Worm (Caenorhabditis elegans) whole organism, young adult: ENCODE measurements around the gene col-96.

Experiments used
- B0035.1 ChIP-seq: sonication (generic microtip); optimal IDR thresholded peaks from 2 replicates; lab custom pipeline; 2016; ENCODE audit warnings: missing genetic modification characterization, mild to moderate bottlenecking, missing compliant biosample characterization, missing genotype, missing genetic modification reagents
- C06A6.2 ChIP-seq: fragments of 200-800 bp; sonication (Bioruptor generic); conservative IDR thresholded peaks from 2 replicates; pipeline ENCODE4 v1.3.6; 2022; ENCODE audit warnings: missing genetic modification characterization, missing compliant biosample characterization
- F55B11.4 ChIP-seq: sonication (generic microtip); optimal IDR thresholded peaks from 2 replicates; lab custom pipeline; 2016; ENCODE audit warnings: missing compliant biosample characterization, missing genetic modification characterization, borderline replicate concordance; ENCODE audit not compliant: insufficient read depth
- F57A8.1 ChIP-seq: fragments of 200-800 bp; sonication (Bioruptor generic); optimal IDR thresholded peaks from 2 replicates; lab custom pipeline; 2018; ENCODE audit warnings: mild to moderate bottlenecking, missing genetic modification characterization, moderate library complexity, missing compliant biosample characterization
- K11D2.4 ChIP-seq: fragments of 200-800 bp; sonication (Bioruptor generic); IDR thresholded peaks from 2 replicates; pipeline ENCODE4 v1.3.6; 2022; ENCODE audit warnings: missing genetic modification reagents, missing genetic modification characterization, missing compliant biosample characterization
- K12H6.12 ChIP-seq: fragments of 200-800 bp; sonication (Bioruptor generic); optimal IDR thresholded peaks from 2 replicates; lab custom pipeline; 2018; ENCODE audit warnings: mild to moderate bottlenecking, missing genetic modification characterization, missing compliant biosample characterization
- T26A5.8 ChIP-seq: sonication (generic microtip); optimal IDR thresholded peaks from 2 replicates; lab custom pipeline; 2016; ENCODE audit warnings: missing genetic modification characterization, missing compliant biosample characterization
- Y95B8A.8 ChIP-seq: fragments of 200-800 bp; sonication (Bioruptor generic); IDR thresholded peaks from 2 replicates; pipeline ENCODE4 v1.3.6; 2022; ENCODE audit warnings: missing genetic modification reagents, missing genetic modification characterization, missing compliant biosample characterization
- ama-1 ChIP-seq, 3 experiments: fragments of 150-350 bp in 1 of 3; sonication (generic microtip) in 2 of 3; optimal IDR thresholded peaks; 2 replicates each; lab custom pipeline; 2014 to 2018; ENCODE audit warnings: missing biosample characterization in 2 of 3, missing genetic modification characterization in 2 of 3, missing genetic modification reagents in 2 of 3
- atf-7 ChIP-seq: sonication (generic microtip); optimal IDR thresholded peaks from 2 replicates; lab custom pipeline; 2017; ENCODE audit warnings: mild to moderate bottlenecking, missing genetic modification characterization, missing compliant biosample characterization
- attf-5 ChIP-seq: fragments of 200-800 bp; sonication (Bioruptor generic); optimal IDR thresholded peaks from 2 replicates; lab custom pipeline; 2018; ENCODE audit warnings: mild to moderate bottlenecking, missing genetic modification characterization, missing compliant biosample characterization
- bed-2 ChIP-seq: fragments of 200-800 bp; sonication (Bioruptor generic); IDR thresholded peaks from 2 replicates; pipeline ENCODE4 v1.3.6; 2022; ENCODE audit warnings: missing genetic modification reagents, missing genetic modification characterization, missing compliant biosample characterization
- cebp-1 ChIP-seq, 2 experiments: fragments of 200-800 bp in 1 of 2; sonication (Bioruptor generic) in 1 of 2; sonication (generic microtip) in 1 of 2; IDR thresholded peaks in 1 of 2; optimal IDR thresholded peaks in 1 of 2; 2 replicates each; pipeline versions ENCODE4 v1.3.6 to Lab custom; 2017 to 2022; ENCODE audit warnings: missing compliant biosample characterization in 2 of 2, missing genetic modification characterization in 2 of 2, mild to moderate bottlenecking in 1 of 2, missing genetic modification reagents in 1 of 2, moderate library complexity in 1 of 2
- ceh-100 ChIP-seq: fragments of 200-800 bp; sonication (Bioruptor generic); IDR thresholded peaks from 2 replicates; pipeline ENCODE4 v1.3.6; 2022; ENCODE audit warnings: missing genetic modification reagents, missing genetic modification characterization, missing compliant biosample characterization
- ceh-91 ChIP-seq: fragments of 200-800 bp; sonication (Bioruptor generic); IDR thresholded peaks from 2 replicates; pipeline ENCODE4 v1.3.6; 2022; ENCODE audit warnings: missing genetic modification reagents, missing genetic modification characterization, missing compliant biosample characterization
- egrh-3 ChIP-seq: fragments of 200-800 bp; sonication (Bioruptor generic); IDR thresholded peaks from 2 replicates; pipeline ENCODE4 v1.3.6; 2022; ENCODE audit warnings: missing genetic modification reagents, missing genetic modification characterization, missing compliant biosample characterization
- ekl-4 ChIP-seq: fragments of 200-800 bp; sonication (Bioruptor generic); IDR thresholded peaks from 2 replicates; pipeline ENCODE4 v1.3.6; 2022; ENCODE audit warnings: missing genetic modification reagents, missing genetic modification characterization, missing compliant biosample characterization
- gei-17 ChIP-seq: fragments of 200-800 bp; sonication (Bioruptor generic); optimal IDR thresholded peaks from 2 replicates; lab custom pipeline; 2018; ENCODE audit warnings: mild to moderate bottlenecking, missing genetic modification characterization, missing compliant biosample characterization
- him-1 ChIP-seq: sonication (generic microtip); optimal IDR thresholded peaks from 2 replicates; lab custom pipeline; 2016; ENCODE audit warnings: missing genotype, missing genetic modification reagents, missing genetic modification characterization, missing compliant biosample characterization
- hmg-1.2 ChIP-seq: fragments of 200-800 bp; sonication (Bioruptor generic); IDR thresholded peaks from 2 replicates; pipeline ENCODE4 v1.3.6; 2022; ENCODE audit warnings: missing genetic modification reagents, missing genetic modification characterization, missing compliant biosample characterization
- hmg-20 ChIP-seq: fragments of 200-800 bp; sonication (Bioruptor generic); IDR thresholded peaks from 2 replicates; pipeline ENCODE4 v1.3.6; 2022; ENCODE audit warnings: missing genetic modification reagents, missing genetic modification characterization, missing compliant biosample characterization
- lin-26 ChIP-seq: fragments of 200-800 bp; sonication (Bioruptor generic); IDR thresholded peaks from 2 replicates; pipeline ENCODE4 v1.3.6; 2022; ENCODE audit warnings: missing genetic modification reagents, missing genetic modification characterization, missing compliant biosample characterization
- lin-35 ChIP-seq, 3 experiments: fragments of 150-350 bp in 2 of 3; sonication (generic microtip) in 1 of 3; optimal IDR thresholded peaks; 2 replicates each; lab custom pipeline; 2014 to 2018; ENCODE audit warnings: missing biosample characterization in 3 of 3, missing genetic modification characterization in 3 of 3, missing genetic modification reagents in 3 of 3
- lin-40 ChIP-seq: sonication (generic microtip); optimal IDR thresholded peaks from 2 replicates; lab custom pipeline; 2016; ENCODE audit warnings: missing genetic modification characterization, mild to moderate bottlenecking, missing compliant biosample characterization, missing genotype, missing genetic modification reagents
- madf-10 ChIP-seq: sonication (generic microtip); optimal IDR thresholded peaks from 2 replicates; lab custom pipeline; 2016; ENCODE audit warnings: mild to moderate bottlenecking, missing genetic modification characterization, missing compliant biosample characterization
- madf-3 ChIP-seq: fragments of 200-800 bp; sonication (Bioruptor generic); IDR thresholded peaks from 2 replicates; pipeline ENCODE4 v1.3.6; 2022; ENCODE audit warnings: missing genetic modification reagents, missing genetic modification characterization, missing compliant biosample characterization
- mcd-1 ChIP-seq: fragments of 200-800 bp; sonication (Bioruptor generic); IDR thresholded peaks from 2 replicates; pipeline ENCODE4 v1.3.6; 2022; ENCODE audit warnings: missing genetic modification reagents, missing genetic modification characterization, missing compliant biosample characterization
- mxl-1 ChIP-seq: sonication (generic microtip); optimal IDR thresholded peaks from 2 replicates; lab custom pipeline; 2016; ENCODE audit warnings: missing genetic modification characterization, missing compliant biosample characterization
- nfya-1 ChIP-seq: sonication (generic microtip); optimal IDR thresholded peaks from 2 replicates; lab custom pipeline; 2017; ENCODE audit warnings: antibody characterized with exemption, missing compliant biosample characterization, missing genetic modification characterization, borderline replicate concordance; ENCODE audit not compliant: insufficient read depth
- nfyb-1 ChIP-seq: fragments of 200-800 bp; sonication (Bioruptor generic); IDR thresholded peaks from 2 replicates; pipeline ENCODE4 v1.3.6; 2022; ENCODE audit warnings: missing genetic modification reagents, missing genetic modification characterization, missing compliant biosample characterization
- nhr-90 ChIP-seq: sonication (generic microtip); optimal IDR thresholded peaks from 2 replicates; lab custom pipeline; 2016; ENCODE audit warnings: missing genotype, mild to moderate bottlenecking, missing genetic modification characterization, missing compliant biosample characterization
- pbrm-1 ChIP-seq: fragments of 200-800 bp; sonication (Bioruptor generic); IDR thresholded peaks from 2 replicates; pipeline ENCODE4 v1.3.6; 2022; ENCODE audit warnings: missing genetic modification reagents, missing genetic modification characterization, missing compliant biosample characterization
- repo-1 ChIP-seq: sonication (generic microtip); optimal IDR thresholded peaks from 2 replicates; lab custom pipeline; 2017; ENCODE audit warnings: mild to moderate bottlenecking, missing genetic modification characterization, missing compliant biosample characterization
- sea-2 ChIP-seq: fragments of 200-800 bp; sonication (Bioruptor generic); IDR thresholded peaks from 2 replicates; pipeline ENCODE4 v1.3.6; 2022; ENCODE audit warnings: missing genetic modification characterization, missing compliant biosample characterization
- snpc-4 ChIP-seq, 5 experiments: fragments of 150-350 bp in 1 of 5; sonication (generic microtip) in 4 of 5; optimal IDR thresholded peaks; 2 replicates each; lab custom pipeline; 2014 to 2018; ENCODE audit warnings: missing genetic modification characterization in 5 of 5, missing biosample characterization in 3 of 5, antibody characterized with exemption in 2 of 5, mild to moderate bottlenecking in 2 of 5, missing compliant biosample characterization in 2 of 5, missing genotype in 2 of 5, moderate library complexity in 2 of 5, missing genetic modification reagents in 1 of 5
- somi-1 ChIP-seq: fragments of 200-800 bp; sonication (Bioruptor generic); optimal IDR thresholded peaks from 2 replicates; lab custom pipeline; 2018; ENCODE audit warnings: mild to moderate bottlenecking, missing genetic modification characterization, missing compliant biosample characterization
- ztf-26 ChIP-seq: sonication (generic microtip); optimal IDR thresholded peaks from 2 replicates; lab custom pipeline; 2017; ENCODE audit warnings: missing genetic modification characterization, missing compliant biosample characterization
- ztf-6 ChIP-seq: fragments of 200-800 bp; sonication (Bioruptor generic); IDR thresholded peaks from 2 replicates; pipeline ENCODE4 v1.3.6; 2022; ENCODE audit warnings: missing genetic modification reagents, missing genetic modification characterization, missing compliant biosample characterization

col-96 gene

DNA sequence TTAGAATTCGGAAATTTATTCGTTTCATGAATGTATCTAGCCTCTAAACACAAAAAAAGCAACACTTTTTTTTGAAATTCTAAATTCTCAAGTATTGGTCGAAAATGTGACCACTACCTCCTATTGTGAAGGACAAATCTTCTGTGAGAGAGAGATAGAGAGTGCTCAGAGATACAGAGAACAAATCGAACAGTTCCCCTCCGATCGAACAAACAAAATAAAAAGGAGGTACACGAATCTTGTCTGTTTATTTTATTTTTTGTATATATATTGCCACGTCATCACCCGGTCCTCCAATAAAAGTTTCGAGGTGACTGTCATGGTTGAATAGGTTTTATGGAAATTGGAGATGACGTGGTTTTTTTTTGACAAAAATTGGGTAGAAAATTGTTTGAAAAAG is 34.3 kb upstream of the col-96 start (continued):
- TF ChIP-seq T26A5.8 (tag; lab: Kevin White, UChicago) (no peak), B0035.1 (no peak), Y95B8A.8 (GFP tag; lab: Robert Waterston, UW) (no peak), hmg-20 (GFP tag; lab: Robert Waterston, UW) (no peak), ceh-100 (no peak), madf-10 (tag; lab: Kevin White, UChicago) (no peak)

DNA sequence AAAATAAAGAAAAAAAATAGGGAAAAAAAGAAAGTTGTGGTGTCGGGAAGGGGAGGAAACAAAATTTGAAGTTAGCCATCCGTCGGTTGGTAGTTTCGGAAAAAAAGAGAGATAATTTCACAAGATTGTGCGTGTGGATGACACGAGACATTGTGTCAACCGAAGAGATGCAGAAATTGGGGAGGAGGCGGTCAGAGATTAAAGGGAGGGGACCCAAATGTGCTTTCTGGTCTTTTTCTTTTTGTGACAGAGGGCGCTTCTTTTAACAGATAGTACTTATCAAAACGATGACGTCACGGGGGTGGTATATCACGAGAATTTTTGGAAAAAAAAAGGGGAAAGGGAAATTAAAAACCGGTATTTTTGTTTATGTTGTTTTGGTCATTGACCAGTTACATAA is 31.9 kb upstream of the col-96 start:
- no peak for TF ChIP-seq madf-3 (GFP tag; lab: Robert Waterston, UW)
- no peak for TF ChIP-seq cebp-1 (GFP tag; IDR thresholded peaks at IDR 0.05; lab: Robert Waterston, UW)
- peak; percentile 66 for TF ChIP-seq cebp-1 (tag; optimal IDR thresholded peaks at IDR 0.05; lab: Kevin White, UChicago)
- 0 out of 2 replicates have a peak, but pooled peaks have one; percentile 22 for TF ChIP-seq C06A6.2 (GFP tag; lab: Robert Waterston, UW)
- TF ChIP-seq hmg-20 (GFP tag; lab: Robert Waterston, UW) = no peak
- no peak; the same call in 1 of the 2 replicates for TF ChIP-seq K11D2.4
- TF ChIP-seq lin-40 (tag; lab: Kevin White, UChicago) = peak; percentile 61
- no peak for TF ChIP-seq egrh-3 (GFP tag; lab: Robert Waterston, UW)
- TF ChIP-seq snpc-4 (GFP tag; optimal IDR thresholded peaks at IDR 0.05; lab: Kevin White, UChicago) = no peak
- TF ChIP-seq snpc-4 (tag; optimal IDR thresholded peaks at IDR 0.05; lab: Kevin White, UChicago) = peak in 1 of 4 experiments; percentile 0
- no peak for TF ChIP-seq pbrm-1 (GFP tag; lab: Robert Waterston, UW)
- TF ChIP-seq lin-35 (GFP tag; optimal IDR thresholded peaks at IDR 0.05; lab: Kevin White, UChicago) = peak in 1 of 3 experiments; percentile 53
- no peak for TF ChIP-seq ekl-4 (GFP tag; lab: Robert Waterston, UW)
- TF ChIP-seq mcd-1 = peak; percentile 9; the same call in 1 of the 2 replicates
- peak; percentile 80 for TF ChIP-seq somi-1 (GFP tag; lab: Kevin White, UChicago)
- TF ChIP-seq K12H6.12 (tag; lab: Kevin White, UChicago) = peak; percentile 45
- no peak for TF ChIP-seq T26A5.8 (tag; lab: Kevin White, UChicago)
- no peak for TF ChIP-seq nfyb-1
- TF ChIP-seq him-1 (tag; lab: Kevin White, UChicago) = no peak
- no peak for TF ChIP-seq ama-1 (optimal IDR thresholded peaks at IDR 0.05; lab: Kevin White, UChicago)
- TF ChIP-seq ama-1 (GFP tag; optimal IDR thresholded peaks at IDR 0.05; lab: Kevin White, UChicago) = no peak
- peak; percentile 42; the same call in 1 of the 2 replicates for TF ChIP-seq hmg-1.2 (GFP tag; lab: Robert Waterston, UW)
- TF ChIP-seq ceh-91 (GFP tag; lab: Robert Waterston, UW) = no peak
- no peak for TF ChIP-seq ztf-6 (GFP tag; lab: Robert Waterston, UW)
- TF ChIP-seq ztf-26 (tag; lab: Kevin White, UChicago) = peak; percentile 65
- peak; percentile 63; the same call in 1 of the 2 replicates for TF ChIP-seq lin-26 (GFP tag; lab: Robert Waterston, UW)
- TF ChIP-seq atf-7 = peak; percentile 32

DNA sequence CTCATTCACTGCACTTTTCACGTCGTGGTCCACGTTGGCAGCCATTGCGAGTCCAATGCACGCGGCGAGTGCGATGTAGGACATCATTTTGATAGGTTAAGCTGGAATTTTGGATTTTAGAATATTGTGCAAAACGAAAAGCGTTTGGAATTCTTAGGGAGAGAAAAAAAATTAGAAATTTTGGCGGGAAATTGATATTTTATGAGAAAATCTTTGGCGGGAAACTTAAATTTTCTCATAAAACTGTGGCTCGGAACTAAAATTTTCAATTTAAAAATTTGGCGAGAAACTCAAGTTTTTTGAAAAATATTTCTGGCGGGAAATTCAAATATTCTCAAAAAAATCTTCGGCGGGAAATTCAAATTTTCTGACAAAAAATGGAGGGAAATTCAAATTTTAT is 31.0 kb upstream of the col-96 start, which contains the start of gene sup-1:
TSS of gene sup-1 (minus strand) at position 101 of the 400 bp plus-strand sequence.
- TF ChIP-seq hmg-1.2 (GFP tag; lab: Robert Waterston, UW) = no peak

DNA sequence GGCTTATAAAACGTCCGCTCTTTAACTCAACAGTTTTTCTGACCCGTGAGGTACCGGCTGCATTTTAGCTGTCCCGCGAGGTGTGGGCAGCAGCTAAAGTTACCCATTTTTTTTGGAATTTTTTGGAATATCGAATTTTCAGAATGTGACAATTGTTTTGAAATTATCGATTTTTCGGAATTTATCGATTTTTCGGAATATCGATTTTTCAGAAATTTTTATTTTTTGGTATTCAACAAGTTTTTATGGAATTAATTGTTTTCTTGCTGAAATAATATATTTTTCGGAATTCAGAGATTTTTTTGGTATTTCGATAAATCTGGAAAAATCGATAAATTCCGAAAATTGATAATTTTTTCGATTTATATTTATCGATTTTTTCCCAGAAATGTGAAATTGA is 26.4 kb upstream of the col-96 start:
- TF ChIP-seq F55B11.4 (tag; lab: Kevin White, UChicago) = no peak
- TF ChIP-seq C06A6.2 (GFP tag; lab: Robert Waterston, UW) = no peak
- TF ChIP-seq nhr-90 (tag; lab: Kevin White, UChicago) = no peak
- no peak for TF ChIP-seq snpc-4 (GFP tag; optimal IDR thresholded peaks at IDR 0.05; lab: Kevin White, UChicago)
- TF ChIP-seq snpc-4 (tag; optimal IDR thresholded peaks at IDR 0.05; lab: Kevin White, UChicago) = no peak
- no peak for TF ChIP-seq sea-2 (GFP tag; lab: Robert Waterston, UW)
- no peak for TF ChIP-seq pbrm-1 (GFP tag; lab: Robert Waterston, UW)
- no peak for TF ChIP-seq lin-26 (GFP tag; lab: Robert Waterston, UW)
- TF ChIP-seq gei-17 (GFP tag; lab: Kevin White, UChicago) = no peak
- TF ChIP-seq nfya-1 = no peak
- TF ChIP-seq attf-5 (GFP tag; lab: Kevin White, UChicago) = no peak
- no peak for TF ChIP-seq mxl-1 (tag; lab: Kevin White, UChicago)
- TF ChIP-seq bed-2 (GFP tag; lab: Robert Waterston, UW) = no peak
- no peak for TF ChIP-seq F57A8.1
- no peak for TF ChIP-seq repo-1 (tag; lab: Kevin White, UChicago)
